Worm (Caenorhabditis elegans) whole organism, L1 larva: ENCODE data around the gene Y110A2AL.9.
"Not testable (repeated sequence)": the region's sequence is repeated elsewhere in the genome, so short reads cannot be mapped to it uniquely, and the experiment has no call there.

Experiments
- C16A3.4 ChIP-seq: fragments of 150-350 bp; optimal IDR thresholded peaks from 2 replicates; lab custom pipeline; 2014; ENCODE audit warnings: missing biosample characterization, missing genetic modification characterization
- blmp-1 ChIP-seq: fragments of 150-350 bp; optimal IDR thresholded peaks from 2 replicates; lab custom pipeline; 2014; ENCODE audit warnings: missing biosample characterization, missing genetic modification characterization
- ces-1 ChIP-seq: fragments of 150-350 bp; optimal IDR thresholded peaks from 2 replicates; lab custom pipeline; 2014; ENCODE audit warnings: missing biosample characterization, missing genetic modification reagents, missing genetic modification characterization

ce11 chrII:2839004-2839403 lies 27.4 kb downstream of the Y110A2AL.9 start, which contains the start of gene Y110A2AL.4:
- not testable (repeated sequence) for TF ChIP-seq blmp-1 (tag; lab: Kevin White, UChicago); C16A3.4 (tag; lab: Kevin White, UChicago); ces-1 (GFP tag; lab: Kevin White, UChicago)
